Fruit fly (Drosophila melanogaster) whole organism, embryonic: ENCODE measurements around the gene in.

Source experiments
- Aef1 ChIP-seq: fragments of 200-800 bp; sonication (Bioruptor generic); IDR thresholded peaks from 3 replicates; pipeline ENCODE4 v1.3.6; 2022; ENCODE audit warnings: missing biosample characterization, missing genetic modification characterization
- Atf-2 ChIP-seq: fragments of 200-800 bp; sonication (Bioruptor generic); optimal IDR thresholded peaks from 2 replicates; lab custom pipeline; 2016; ENCODE audit warnings: missing biosample characterization, missing genetic modification characterization
- Atf6 ChIP-seq: fragments of 200-800 bp; sonication (Bioruptor generic); IDR thresholded peaks from 2 replicates; pipeline ENCODE4 v1.3.6; 2022; ENCODE audit warnings: missing biosample characterization, missing genetic modification characterization
- CG10366 ChIP-seq: fragments of 200-800 bp; sonication (Bioruptor generic); IDR thresholded peaks from 2 replicates; pipeline ENCODE4 v1.3.6; 2022; ENCODE audit warnings: missing biosample characterization, missing genetic modification characterization
- CG10431 ChIP-seq: fragments of 200-800 bp; sonication (Bioruptor generic); optimal IDR thresholded peaks from 3 replicates; lab custom pipeline; 2018; ENCODE audit warnings: missing biosample characterization, mild to moderate bottlenecking, missing genetic modification characterization
- CG1602 ChIP-seq: fragments of 200-800 bp; sonication (Bioruptor generic); optimal IDR thresholded peaks from 3 replicates; lab custom pipeline; 2016; ENCODE audit warnings: missing biosample characterization, missing genetic modification characterization
- CG18262 ChIP-seq: fragments of 200-800 bp; optimal IDR thresholded peaks from 3 replicates; lab custom pipeline; 2019; ENCODE audit warnings: missing biosample characterization, mild to moderate bottlenecking, missing genetic modification characterization, moderate library complexity
- CG18476 ChIP-seq: fragments of 200-800 bp; sonication (Bioruptor generic); optimal IDR thresholded peaks from 2 replicates; lab custom pipeline; 2016; ENCODE audit warnings: missing biosample characterization, mild to moderate bottlenecking, missing genetic modification characterization
- CG18599 ChIP-seq: fragments of 200-800 bp; sonication (Bioruptor generic); optimal IDR thresholded peaks from 3 replicates; lab custom pipeline; 2017; ENCODE audit warnings: missing biosample characterization, missing genetic modification characterization, mild to moderate bottlenecking, moderate library complexity, missing genetic modification reagents
- CG34376 ChIP-seq: fragments of 200-800 bp; sonication (Bioruptor generic); optimal IDR thresholded peaks from 2 replicates; lab custom pipeline; 2018; ENCODE audit warnings: missing biosample characterization, mild to moderate bottlenecking, missing genetic modification characterization
- CG3838 ChIP-seq: fragments of 200-800 bp; sonication (Bioruptor generic); optimal IDR thresholded peaks from 3 replicates; lab custom pipeline; 2016; ENCODE audit warnings: missing biosample characterization, missing genetic modification characterization
- CG4328 ChIP-seq: fragments of 200-800 bp; sonication (Bioruptor generic); optimal IDR thresholded peaks from 3 replicates; lab custom pipeline; 2017; ENCODE audit warnings: missing biosample characterization, missing genetic modification reagents, missing genetic modification characterization
- CG6689 ChIP-seq: fragments of 200-800 bp; sonication (Bioruptor generic); IDR thresholded peaks from 2 replicates; pipeline ENCODE4 v1.3.6; 2022; ENCODE audit warnings: missing biosample characterization, missing genetic modification characterization
- CG7357 ChIP-seq: fragments of 200-800 bp; sonication (Bioruptor generic); IDR thresholded peaks from 3 replicates; pipeline ENCODE4 v1.3.6; 2022; ENCODE audit warnings: missing biosample characterization, missing genetic modification characterization
- CG7786 ChIP-seq: fragments of 200-800 bp; sonication (Bioruptor generic); optimal IDR thresholded peaks from 2 replicates; lab custom pipeline; 2016; ENCODE audit warnings: missing biosample characterization, missing genetic modification characterization
- CG7987 ChIP-seq: fragments of 200-800 bp; sonication (Bioruptor generic); optimal IDR thresholded peaks from 2 replicates; lab custom pipeline; 2018; ENCODE audit warnings: missing biosample characterization, mild to moderate bottlenecking, missing genetic modification characterization, moderate library complexity
- CG8281 ChIP-seq: fragments of 200-800 bp; sonication (Bioruptor generic); optimal IDR thresholded peaks from 2 replicates; lab custom pipeline; 2018; ENCODE audit warnings: missing biosample characterization, mild to moderate bottlenecking, missing genetic modification characterization, moderate library complexity
- CG9609 ChIP-seq: fragments of 200-800 bp; sonication (Bioruptor generic); optimal IDR thresholded peaks from 3 replicates; lab custom pipeline; 2016; ENCODE audit warnings: missing biosample characterization, missing genetic modification characterization
- CG9727 ChIP-seq: fragments of 200-800 bp; sonication (Bioruptor generic); optimal IDR thresholded peaks from 3 replicates; lab custom pipeline; 2017; ENCODE audit warnings: missing biosample characterization, mild to moderate bottlenecking, missing genetic modification characterization
- CG9797 ChIP-seq: fragments of 200-800 bp; sonication (Bioruptor generic); optimal IDR thresholded peaks from 3 replicates; lab custom pipeline; 2018; ENCODE audit warnings: missing biosample characterization, mild to moderate bottlenecking, missing genetic modification characterization
- CTCF ChIP-seq: fragments of 200-800 bp; sonication (Bioruptor generic); optimal IDR thresholded peaks from 2 replicates; lab custom pipeline; 2017; ENCODE audit warnings: missing biosample characterization, mild to moderate bottlenecking, missing genetic modification characterization, moderate library complexity
- Camta ChIP-seq: fragments of 200-800 bp; sonication (Bioruptor generic); optimal IDR thresholded peaks from 2 replicates; lab custom pipeline; 2016; ENCODE audit warnings: missing biosample characterization, missing genetic modification characterization
- Hr51 ChIP-seq, 2 experiments: fragments of 200-800 bp; sonication (Bioruptor generic); optimal IDR thresholded peaks; 2 replicates in 1 of 2; 3 replicates in 1 of 2; lab custom pipeline; 2016 to 2018; ENCODE audit warnings: missing biosample characterization in 2 of 2, missing genetic modification characterization in 2 of 2, mild to moderate bottlenecking in 1 of 2, moderate library complexity in 1 of 2
- Hsf ChIP-seq: fragments of 200-800 bp; sonication (Bioruptor generic); optimal IDR thresholded peaks from 3 replicates; lab custom pipeline; 2016; ENCODE audit warnings: missing biosample characterization, missing genetic modification characterization
- Jarid2 ChIP-seq: fragments of 200-800 bp; sonication (Bioruptor generic); optimal IDR thresholded peaks from 3 replicates; lab custom pipeline; 2017; ENCODE audit warnings: mild to moderate bottlenecking, missing biosample characterization, missing genetic modification reagents, missing genetic modification characterization
- Lpt ChIP-seq: fragments of >200 bp; optimal IDR thresholded peaks from 2 replicates; lab custom pipeline; 2018; ENCODE audit warnings: missing biosample characterization, missing genetic modification characterization
- NFAT ChIP-seq: fragments of 200-800 bp; sonication (Bioruptor generic); IDR thresholded peaks from 2 replicates; pipeline ENCODE4 v1.3.6; 2022; ENCODE audit warnings: missing biosample characterization, missing genetic modification characterization
- PHDP ChIP-seq: fragments of 200-800 bp; sonication (Bioruptor generic); optimal IDR thresholded peaks from 3 replicates; lab custom pipeline; 2018; ENCODE audit warnings: missing biosample characterization, mild to moderate bottlenecking, missing genetic modification characterization, moderate library complexity
- Xrp1 ChIP-seq: fragments of 200-800 bp; sonication (Bioruptor generic); IDR thresholded peaks from 2 replicates; pipeline ENCODE4 v1.3.6; 2022; ENCODE audit warnings: missing biosample characterization, missing genetic modification characterization
- amos ChIP-seq: fragments of 200-800 bp; sonication (Bioruptor generic); IDR thresholded peaks from 2 replicates; pipeline ENCODE4 v1.3.6; 2022; ENCODE audit warnings: missing biosample characterization, missing genetic modification characterization; ENCODE audit not compliant: partially characterized antibody
- bbx ChIP-seq: fragments of 200-800 bp; sonication (Bioruptor generic); IDR thresholded peaks from 2 replicates; pipeline ENCODE4 v1.3.6; 2022; ENCODE audit warnings: missing biosample characterization, missing genetic modification characterization; ENCODE audit not compliant: partially characterized antibody
- cg ChIP-seq: fragments of 200-800 bp; sonication (Bioruptor generic); optimal IDR thresholded peaks from 3 replicates; lab custom pipeline; 2019; ENCODE audit warnings: missing biosample characterization, mild to moderate bottlenecking, missing genetic modification characterization, moderate library complexity
- chinmo ChIP-seq: fragments of 200-800 bp; sonication (Bioruptor generic); IDR thresholded peaks from 4 replicates; pipeline ENCODE4 v1.3.6; 2022; ENCODE audit warnings: missing biosample characterization, missing genetic modification characterization; ENCODE audit not compliant: partially characterized antibody
- chm ChIP-seq: fragments of 200-800 bp; sonication (Bioruptor generic); IDR thresholded peaks from 2 replicates; pipeline ENCODE4 v1.3.6; 2022; ENCODE audit warnings: missing biosample characterization, missing genetic modification characterization
- dm ChIP-seq: fragments of 200-800 bp; sonication (Bioruptor generic); optimal IDR thresholded peaks from 3 replicates; lab custom pipeline; 2016; ENCODE audit warnings: missing biosample characterization, missing genetic modification characterization
- dysf ChIP-seq: fragments of 200-800 bp; sonication (Bioruptor generic); IDR thresholded peaks from 3 replicates; pipeline ENCODE4 v1.3.6; 2022; ENCODE audit warnings: missing biosample characterization, missing genetic modification characterization
- fd96Cb ChIP-seq: fragments of 200-800 bp; sonication (Bioruptor generic); optimal IDR thresholded peaks from 2 replicates; lab custom pipeline; 2018; ENCODE audit warnings: missing biosample characterization, mild to moderate bottlenecking, missing genetic modification characterization, moderate library complexity
- hkb ChIP-seq, 2 experiments: fragments of 200-800 bp in 1 of 2; fragments of >200 bp in 1 of 2; sonication (Bioruptor generic) in 1 of 2; IDR thresholded peaks in 1 of 2; optimal IDR thresholded peaks in 1 of 2; 2 replicates each; pipeline versions ENCODE4 v1.3.6 to Lab custom; 2017 to 2022; ENCODE audit warnings: missing biosample characterization in 1 of 2, missing genetic modification characterization in 1 of 2
- hth ChIP-seq: fragments of >200 bp; optimal IDR thresholded peaks from 2 replicates; lab custom pipeline; 2017; ENCODE audit warnings: inconsistent platforms
- ken ChIP-seq: fragments of 200-800 bp; sonication (Bioruptor generic); IDR thresholded peaks from 3 replicates; pipeline ENCODE4 v1.3.6; 2022; ENCODE audit warnings: missing biosample characterization, missing genetic modification characterization
- lilli ChIP-seq: fragments of 200-800 bp; sonication (Bioruptor generic); optimal IDR thresholded peaks from 3 replicates; lab custom pipeline; 2016; ENCODE audit warnings: missing biosample characterization, missing genetic modification characterization
- pan ChIP-seq, 4 experiments: fragments of >200 bp in 3 of 4; fragments of 200-800 bp in 1 of 4; sonication (Bioruptor generic) in 1 of 4; optimal IDR thresholded peaks in 3 of 4; IDR thresholded peaks in 1 of 4; 2 replicates each; pipeline versions ENCODE4 v1.3.6 to Lab custom; 2017 to 2022; ENCODE audit warnings: missing biosample characterization in 2 of 4, missing genetic modification characterization in 2 of 4, mixed read lengths in 1 of 4
- pros ChIP-seq: fragments of 200-800 bp; sonication (Bioruptor generic); optimal IDR thresholded peaks from 3 replicates; lab custom pipeline; 2019; ENCODE audit warnings: missing biosample characterization, mild to moderate bottlenecking, missing genetic modification characterization, moderate library complexity
- shn ChIP-seq: fragments of 200-800 bp; sonication (Bioruptor generic); optimal IDR thresholded peaks from 3 replicates; lab custom pipeline; 2016; ENCODE audit warnings: missing biosample characterization, missing genetic modification characterization
- toy ChIP-seq: fragments of 200-800 bp; sonication (Bioruptor generic); IDR thresholded peaks from 2 replicates; pipeline ENCODE4 v1.3.6; 2022; ENCODE audit warnings: missing biosample characterization, missing genetic modification characterization
- wdn ChIP-seq: fragments of 200-800 bp; sonication (Bioruptor generic); IDR thresholded peaks from 2 replicates; pipeline ENCODE4 v1.3.6; 2022; ENCODE audit warnings: missing biosample characterization, missing genetic modification characterization
- zf30C ChIP-seq: fragments of 200-800 bp; sonication (Bioruptor generic); optimal IDR thresholded peaks from 3 replicates; lab custom pipeline; 2018; ENCODE audit warnings: missing biosample characterization, mild to moderate bottlenecking, missing genetic modification characterization
- zfh1 ChIP-seq: fragments of 200-800 bp; sonication (Bioruptor generic); IDR thresholded peaks from 3 replicates; pipeline ENCODE4 v1.3.6; 2022; ENCODE audit warnings: missing biosample characterization, missing genetic modification characterization
- zfh2 ChIP-seq: fragments of 200-800 bp; sonication (Bioruptor generic); optimal IDR thresholded peaks from 2 replicates; lab custom pipeline; 2016; ENCODE audit warnings: missing biosample characterization, missing genetic modification characterization

in gene

dm6 chr3L:20395257-20395909 is 28.4 kb downstream of the in start (continued):
- TF ChIP-seq dm (GFP tag; lab: Kevin White, UChicago) = no peak
- TF ChIP-seq shn (GFP tag; lab: Kevin White, UChicago) = peak; percentile 29
- TF ChIP-seq NFAT (GFP tag; lab: Robert Waterston, UW) = peak; percentile 29
- TF ChIP-seq CG3838 = no peak
- TF ChIP-seq CG18262 (tag; lab: Kevin White, UChicago) = peak; percentile 22
- TF ChIP-seq CG7786 (GFP tag; lab: Kevin White, UChicago) = peak; percentile 45
- peak; percentile 57 for TF ChIP-seq CG9727 (GFP tag; lab: Kevin White, UChicago)
- TF ChIP-seq toy = no peak
- TF ChIP-seq Atf-2 (GFP tag; lab: Kevin White, UChicago) = peak; percentile 29
- TF ChIP-seq CG6689 (GFP tag; lab: Robert Waterston, UW) = 0 out of 2 replicates have a peak, but pooled peaks have one; percentile 34
- peak; percentile 9 for TF ChIP-seq fd96Cb
- 0 out of 2 replicates have a peak, but pooled peaks have one; percentile 7 for TF ChIP-seq wdn
- peak; percentile 80 for TF ChIP-seq lilli (GFP tag; lab: Kevin White, UChicago)
- peak; percentile 58; the same call in 2 of the 3 replicates for TF ChIP-seq dysf (GFP tag; lab: Robert Waterston, UW)
- peak; percentile 31; the same call in 1 of the 2 replicates for TF ChIP-seq CG10366 (GFP tag; lab: Robert Waterston, UW)
- TF ChIP-seq amos (GFP tag; lab: Robert Waterston, UW) = 0 out of 2 replicates have a peak, but pooled peaks have one; percentile 15
- TF ChIP-seq CG4328 (GFP tag; lab: Kevin White, UChicago) = peak; percentile 34
- TF ChIP-seq pan (optimal IDR thresholded peaks at IDR 0.05; lab: Kevin White, UChicago) = no peak
- peak in 1 of 2 experiments; percentile 31 for TF ChIP-seq pan (GFP tag; optimal IDR thresholded peaks at IDR 0.05 in 1 of 2, IDR thresholded peaks at IDR 0.05 in 1 of 2)
- no peak for TF ChIP-seq CG7357 (GFP tag; lab: Robert Waterston, UW)
- TF ChIP-seq Aef1 = peak; percentile 33; the same call in 1 of the 3 replicates
- no peak for TF ChIP-seq CG9609
- peak; percentile 63 for TF ChIP-seq CTCF
- TF ChIP-seq zf30C (GFP tag; lab: Kevin White, UChicago) = peak; percentile 9
- peak; percentile 75 for TF ChIP-seq Atf6 (GFP tag; lab: Robert Waterston, UW)
- no peak for TF ChIP-seq CG1602
- peak; percentile 28 to 62 for TF ChIP-seq Hr51 (GFP tag; optimal IDR thresholded peaks at IDR 0.05; lab: Kevin White, UChicago)
- TF ChIP-seq CG34376 (GFP tag; lab: Kevin White, UChicago) = peak; percentile 82
- peak; percentile 62 for TF ChIP-seq Hsf (GFP tag; lab: Kevin White, UChicago)
- TF ChIP-seq cg (GFP tag; lab: Kevin White, UChicago) = peak; percentile 36
- TF ChIP-seq ken (GFP tag; lab: Robert Waterston, UW) = 0 out of 3 replicates have a peak, but pooled peaks have one; percentile 3
- peak; percentile 74 for TF ChIP-seq CG18599 (GFP tag; lab: Kevin White, UChicago)
- no peak for TF ChIP-seq Xrp1 (GFP tag; lab: Robert Waterston, UW)
- 0 out of 2 replicates have a peak, but pooled peaks have one; percentile 21 for TF ChIP-seq bbx
- TF ChIP-seq chm = peak; percentile 29; the same call in 1 of the 2 replicates
- TF ChIP-seq CG9797 (GFP tag; lab: Kevin White, UChicago) = no peak
- no peak for TF ChIP-seq Camta (GFP tag; lab: Kevin White, UChicago)
- peak; percentile 90; the same call in 3 of the 4 replicates for TF ChIP-seq chinmo (GFP tag; lab: Robert Waterston, UW)
- TF ChIP-seq hth (lab: Kevin White, UChicago) = no peak
- no peak for TF ChIP-seq Jarid2
- TF ChIP-seq zfh1 = no peak
- no peak for TF ChIP-seq Lpt (GFP tag; lab: Kevin White, UChicago)
- TF ChIP-seq pros (GFP tag; lab: Kevin White, UChicago) = no peak
- no peak for TF ChIP-seq hkb (optimal IDR thresholded peaks at IDR 0.05; lab: Kevin White, UChicago)
- TF ChIP-seq hkb (GFP tag; IDR thresholded peaks at IDR 0.05; lab: Robert Waterston, UW) = no peak
- peak; percentile 69 for TF ChIP-seq zfh2 (GFP tag; lab: Kevin White, UChicago)
- peak; percentile 31 for TF ChIP-seq CG18476 (GFP tag; lab: Kevin White, UChicago)
- peak; percentile 63 for TF ChIP-seq CG10431 (GFP tag; lab: Kevin White, UChicago)
- peak; percentile 12 for TF ChIP-seq CG8281 (tag; lab: Kevin White, UChicago)
- peak; percentile 44 for TF ChIP-seq CG7987 (GFP tag; lab: Kevin White, UChicago)
- peak; percentile 27 for TF ChIP-seq PHDP
